Worm (Caenorhabditis elegans): ENCODE data around the gene bcc-1.

bcc-1 gene

DNA sequence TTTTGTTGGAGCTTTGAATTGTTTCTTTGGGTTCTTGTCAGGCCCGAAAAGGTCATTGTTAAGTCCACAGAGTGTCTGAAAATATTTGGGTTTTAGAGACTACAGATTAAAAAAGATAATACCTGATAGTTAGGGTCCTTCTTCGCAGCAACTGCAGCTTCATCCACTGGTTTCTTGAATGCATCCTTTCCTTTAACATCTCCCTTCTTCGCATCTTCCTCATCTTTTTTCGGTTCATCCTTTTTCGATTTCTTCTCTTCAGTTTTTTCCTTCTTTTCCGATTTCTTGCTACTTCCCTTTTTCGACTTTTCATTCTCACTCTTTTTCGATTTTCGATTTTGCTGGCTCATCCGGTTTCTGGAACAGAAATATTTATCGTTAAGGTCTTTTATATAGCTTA lies 11.1 kb upstream of the bcc-1 start:
- TF ChIP-seq nhr-85 (tag) (peak; percentile 61), lir-3 (tag; optimal IDR thresholded peaks at IDR 0.05; ENCODE audit: poor library complexity) (no peak)

DNA sequence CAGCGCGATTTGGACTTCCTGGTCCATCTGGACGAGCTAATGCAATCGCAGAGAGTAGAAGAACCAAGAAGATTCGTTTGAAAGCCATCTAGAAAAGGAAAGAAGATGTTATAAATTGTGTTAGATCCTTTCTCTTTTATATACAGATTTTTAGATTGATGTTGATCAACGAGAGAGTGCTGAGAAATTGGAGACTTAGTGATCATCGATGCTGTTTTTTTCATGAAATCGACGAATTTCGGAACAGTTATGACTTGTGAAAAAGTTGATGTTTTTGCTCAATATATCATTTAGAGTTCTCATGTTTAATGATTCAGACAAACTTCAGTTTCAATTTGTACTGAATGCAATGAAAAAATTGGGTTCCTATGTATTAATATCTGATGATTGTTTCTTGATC lies 10.3 kb upstream of the bcc-1 start, which contains the start of gene srlf-17:
Gene srlf-17, minus strand, starts transcription at position 101 of the 400 bp plus-strand sequence.
- TF ChIP-seq rnt-1 (tag; optimal IDR thresholded peaks at IDR 0.05), result no peak
- no peak for TF ChIP-seq lin-39 (tag; optimal IDR thresholded peaks at IDR 0.05)
- TF ChIP-seq egl-13 (tag; optimal IDR thresholded peaks at IDR 0.05), result no peak
- TF ChIP-seq ceh-82 (tag; optimal IDR thresholded peaks at IDR 0.05), result no peak
- no peak for TF ChIP-seq nhr-47 (tag; optimal IDR thresholded peaks at IDR 0.05)
- TF ChIP-seq lin-35 (GFP tag; optimal IDR thresholded peaks at IDR 0.05), result no peak
- TF ChIP-seq nhr-76 (tag; optimal IDR thresholded peaks at IDR 0.05), result no peak
- no peak for TF ChIP-seq fos-1 (tag; optimal IDR thresholded peaks at IDR 0.05)
- TF ChIP-seq nhr-19 (GFP tag; conservative IDR thresholded peaks at IDR 0.05), result no peak
- no peak for TF ChIP-seq grh-1 (GFP tag; IDR thresholded peaks at IDR 0.05)
- no peak for TF ChIP-seq ceh-88 (GFP tag; IDR thresholded peaks at IDR 0.05)
- TF ChIP-seq nhr-20 (tag; optimal IDR thresholded peaks at IDR 0.05), result no peak
- no peak for TF ChIP-seq snu-23 (GFP tag; optimal IDR thresholded peaks at IDR 0.05)
- no peak for TF ChIP-seq pax-3 (tag; optimal IDR thresholded peaks at IDR 0.05)
- TF ChIP-seq alr-1 (tag; optimal IDR thresholded peaks at IDR 0.05; ENCODE audit: borderline replicate concordance), result no peak
- no peak for TF ChIP-seq isw-1 (GFP tag; IDR thresholded peaks at IDR 0.05)
- TF ChIP-seq dpl-1 (GFP tag; optimal IDR thresholded peaks at IDR 0.05), result no peak
- TF ChIP-seq ama-1 (optimal IDR thresholded peaks at IDR 0.05), result no peak
- TF ChIP-seq mep-1 (tag; optimal IDR thresholded peaks at IDR 0.05), result no peak
- TF ChIP-seq sptf-1 (tag; optimal IDR thresholded peaks at IDR 0.05), result no peak

DNA sequence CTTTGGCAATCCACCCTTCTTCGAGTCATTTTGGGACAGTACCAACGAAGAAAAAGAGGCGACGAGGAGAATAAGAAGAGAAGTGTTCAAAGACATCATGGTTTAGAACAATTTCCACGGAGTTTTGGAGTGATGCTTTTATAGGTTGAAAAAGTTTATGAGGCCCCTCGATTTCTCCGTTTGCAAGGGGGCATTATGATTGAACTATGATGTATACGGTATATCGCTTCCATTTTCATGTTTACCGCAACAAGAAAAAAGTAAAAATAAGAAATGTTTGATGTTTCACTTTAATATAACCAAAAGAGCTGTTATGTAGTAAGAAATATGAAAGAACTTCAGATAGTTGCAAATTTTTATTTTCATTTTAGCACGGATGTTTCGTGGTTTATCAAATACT lies 9.0 kb upstream of the bcc-1 start, which contains the start of gene srlf-18:
Gene srlf-18, minus strand, starts transcription at position 101 of the 400 bp plus-strand sequence.
- TF ChIP-seq efl-3 (GFP tag; optimal IDR thresholded peaks at IDR 0.05) (no peak), zip-4 (GFP tag; optimal IDR thresholded peaks at IDR 0.05) (no peak), lin-35 (GFP tag; optimal IDR thresholded peaks at IDR 0.05) (no peak)

DNA sequence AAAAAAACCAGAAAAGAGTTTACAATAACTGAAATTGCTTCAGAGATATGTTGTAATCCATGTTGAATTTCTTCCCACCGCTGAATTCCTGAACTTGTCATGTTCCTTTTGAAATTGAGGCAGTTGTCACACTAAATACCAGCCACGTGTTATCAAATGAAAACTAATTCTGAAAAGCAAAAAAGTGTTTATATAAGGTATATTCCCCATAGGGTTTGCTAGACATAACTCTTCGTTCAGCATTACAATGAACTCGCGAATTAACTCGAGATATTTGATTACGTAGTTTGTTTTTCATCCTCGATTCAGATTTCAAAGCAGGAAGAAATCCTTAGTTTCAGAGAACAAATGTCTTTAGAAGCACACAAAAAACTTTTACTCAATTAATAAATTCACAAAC lies 7.9 kb upstream of the bcc-1 start, which contains the start of gene str-3:
Gene str-3, minus strand, starts transcription at position 101 of the 400 bp plus-strand sequence.
- TF ChIP-seq nhr-84 (tag; optimal IDR thresholded peaks at IDR 0.05) (no peak), F16B12.6 (tag; optimal IDR thresholded peaks at IDR 0.05) (no peak), vab-15 (tag; optimal IDR thresholded peaks at IDR 0.05) (no peak), lin-15B (tag; optimal IDR thresholded peaks at IDR 0.05) (no peak)

DNA sequence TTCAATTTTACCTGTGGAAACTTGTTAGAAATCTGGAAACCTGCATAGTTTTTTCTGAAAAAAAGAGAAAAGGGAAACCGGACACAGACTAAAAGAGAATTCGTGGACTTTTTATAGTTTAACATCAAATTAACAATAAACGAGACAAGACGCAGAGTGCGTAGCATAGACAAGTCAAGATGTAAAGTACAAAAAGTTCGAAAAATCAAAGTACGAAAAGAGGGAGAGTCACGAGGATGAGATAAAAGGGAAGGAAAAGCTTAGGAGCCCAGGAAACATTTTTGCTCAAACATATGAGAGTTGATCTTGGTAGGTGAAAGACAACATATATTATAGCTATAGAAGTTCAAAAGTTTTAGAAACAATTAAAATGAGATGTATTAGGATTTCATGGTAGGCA lies 5.4 kb upstream of the bcc-1 start, which contains the start of gene M7.12:
Gene M7.12, minus strand, starts transcription at position 188 of the 400 bp plus-strand sequence.
- TF ChIP-seq nhr-237 (tag; optimal IDR thresholded peaks at IDR 0.05), result no peak
- no peak for TF ChIP-seq fkh-10 (GFP tag; optimal IDR thresholded peaks at IDR 0.05)
- TF ChIP-seq fkh-4 (tag; optimal IDR thresholded peaks at IDR 0.05; ENCODE audit: borderline replicate concordance), result no peak
- TF ChIP-seq jun-1 (tag; optimal IDR thresholded peaks at IDR 0.05), result no peak
- no peak for TF ChIP-seq aly-2 (tag; optimal IDR thresholded peaks at IDR 0.05)
- TF ChIP-seq blmp-1 (tag; optimal IDR thresholded peaks at IDR 0.05), result no peak
- TF ChIP-seq ceh-8 (GFP tag; optimal IDR thresholded peaks at IDR 0.05), result no peak
- TF ChIP-seq nhr-84 (tag; optimal IDR thresholded peaks at IDR 0.05), result no peak
- no peak for TF ChIP-seq lin-13 (GFP tag; optimal IDR thresholded peaks at IDR 0.05)
- TF ChIP-seq isw-1 (GFP tag; IDR thresholded peaks at IDR 0.05), result no peak
- no peak for TF ChIP-seq C16A3.4 (tag; optimal IDR thresholded peaks at IDR 0.05)
- TF ChIP-seq lin-39 (tag; optimal IDR thresholded peaks at IDR 0.05), result no peak
- no peak for TF ChIP-seq egl-13 (tag; optimal IDR thresholded peaks at IDR 0.05)
- no peak for TF ChIP-seq sup-37 (GFP tag; optimal IDR thresholded peaks at IDR 0.05)
- TF ChIP-seq C04F5.9 (tag; optimal IDR thresholded peaks at IDR 0.05), result no peak
- TF ChIP-seq lsy-2 (tag; optimal IDR thresholded peaks at IDR 0.05), result peak in 1 of 2 experiments; percentile 12
- TF ChIP-seq nhr-71 (tag; optimal IDR thresholded peaks at IDR 0.05), result peak; percentile 69
- no peak for TF ChIP-seq grh-1 (GFP tag; IDR thresholded peaks at IDR 0.05)
- TF ChIP-seq nhr-85 (tag), result no peak
- TF ChIP-seq hlh-17 (GFP tag; optimal IDR thresholded peaks at IDR 0.05; ENCODE audit: borderline replicate concordance), result no peak
- no peak for TF ChIP-seq hpl-2 (GFP tag; optimal IDR thresholded peaks at IDR 0.05)
- peak; percentile 20 for TF ChIP-seq swsn-7 (tag; optimal IDR thresholded peaks at IDR 0.05)
- no peak for TF ChIP-seq nhr-77 (tag; optimal IDR thresholded peaks at IDR 0.05)
- no peak for TF ChIP-seq tlp-1 (tag; optimal IDR thresholded peaks at IDR 0.05)
- peak; percentile 48 for TF ChIP-seq fkh-8 (tag; optimal IDR thresholded peaks at IDR 0.05)

Measured in whole organism, L1 larva.